Fruit fly (Drosophila melanogaster): ENCODE data around the gene smp-30.

The smp-30 gene

DNA sequence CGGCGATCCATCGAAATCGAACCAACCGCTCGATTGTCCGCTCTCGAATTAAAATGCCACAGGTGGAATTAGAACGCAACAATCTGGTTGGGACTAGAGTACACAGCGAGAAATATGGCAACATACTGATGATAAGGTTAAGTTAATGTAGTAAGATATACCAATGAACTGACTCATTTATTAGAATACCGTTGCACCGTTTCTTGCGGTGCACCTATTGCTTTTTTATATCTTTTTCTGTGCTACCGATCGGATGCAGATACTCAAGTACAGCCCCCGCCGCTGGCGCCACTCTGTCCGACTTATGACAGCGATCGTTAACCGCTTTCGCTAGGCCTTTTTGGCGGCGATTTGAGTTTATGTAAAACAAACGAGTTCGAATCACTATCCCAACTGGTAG lies 30.9 kb downstream of the smp-30 start:
- TF ChIP-seq az2 (GFP tag; optimal IDR thresholded peaks at IDR 0.05), result no peak
- peak; percentile 2 for TF ChIP-seq CG11504 (tag; optimal IDR thresholded peaks at IDR 0.05)
- peak; percentile 86 for TF ChIP-seq Med (GFP tag)
- no peak for TF ChIP-seq CG4730 (GFP tag; IDR thresholded peaks at IDR 0.05)
- TF ChIP-seq CG14667 (GFP tag; IDR thresholded peaks at IDR 0.05), result no peak
- TF ChIP-seq schlank (tag; optimal IDR thresholded peaks at IDR 0.05), result no peak
- no peak for TF ChIP-seq luna (GFP tag; optimal IDR thresholded peaks at IDR 0.05)
- TF ChIP-seq dysf (GFP tag; IDR thresholded peaks at IDR 0.05), result 0 out of 3 replicates have a peak, but pooled peaks have one; percentile 31
- TF ChIP-seq sens-2 (GFP tag; IDR thresholded peaks at IDR 0.05), result 0 out of 2 replicates have a peak, but pooled peaks have one; percentile 35
- TF ChIP-seq Ets65A (GFP tag), result peak; percentile 8
- 0 out of 3 replicates have a peak, but pooled peaks have one; percentile 15 for TF ChIP-seq so (GFP tag; IDR thresholded peaks at IDR 0.05)
- no peak for TF ChIP-seq ap (GFP tag; IDR thresholded peaks at IDR 0.05)
- peak; percentile 28 for TF ChIP-seq grau (tag; optimal IDR thresholded peaks at IDR 0.05)
- peak; percentile 54 for TF ChIP-seq slbo (GFP tag; IDR thresholded peaks at IDR 0.05)
- TF ChIP-seq sens (GFP tag), result peak; percentile 85
- peak; percentile 41; the same call in 1 of the 2 replicates for TF ChIP-seq Ptx1 (GFP tag; IDR thresholded peaks at IDR 0.05)
- no peak for TF ChIP-seq prd (optimal IDR thresholded peaks at IDR 0.05)
- peak; percentile 30; the same call in 1 of the 3 replicates for TF ChIP-seq prd (GFP tag; IDR thresholded peaks at IDR 0.05)
- peak; percentile 39 for TF ChIP-seq nmo (GFP tag; optimal IDR thresholded peaks at IDR 0.05)
- no peak for TF ChIP-seq Rx (GFP tag; IDR thresholded peaks at IDR 0.05)
- TF ChIP-seq H15 (GFP tag; IDR thresholded peaks at IDR 0.05), result no peak
- peak; percentile 19 for TF ChIP-seq gem (tag; optimal IDR thresholded peaks at IDR 0.05)
- TF ChIP-seq CG17361 (GFP tag; IDR thresholded peaks at IDR 0.05), result no peak
- peak; percentile 33; the same call in 1 of the 2 replicates for TF ChIP-seq CG10366 (GFP tag; IDR thresholded peaks at IDR 0.05)
- TF ChIP-seq cad (GFP tag; optimal IDR thresholded peaks at IDR 0.05), result no peak
- TF ChIP-seq CG15269 (tag; optimal IDR thresholded peaks at IDR 0.05), result peak; percentile 8
- TF ChIP-seq CG7839 (tag; optimal IDR thresholded peaks at IDR 0.05), result peak; percentile 19
- peak; percentile 23 for TF ChIP-seq dmrt99B (tag; optimal IDR thresholded peaks at IDR 0.05)
- no peak for TF ChIP-seq dati (GFP tag; IDR thresholded peaks at IDR 0.05)
- TF ChIP-seq CG7963 (GFP tag; IDR thresholded peaks at IDR 0.05; ENCODE audit: partially characterized antibody), result no peak
- no peak for TF ChIP-seq sim (GFP tag; IDR thresholded peaks at IDR 0.05)
- no peak for TF ChIP-seq pan (optimal IDR thresholded peaks at IDR 0.05)
- TF ChIP-seq pan (GFP tag; optimal IDR thresholded peaks at IDR 0.05 in 1 of 2, IDR thresholded peaks at IDR 0.05 in 1 of 2), result peak in 1 of 2 experiments; percentile 11
- TF ChIP-seq CG32772 (GFP tag; IDR thresholded peaks at IDR 0.05), result no peak
- 0 out of 3 replicates have a peak, but pooled peaks have one; percentile 44 for TF ChIP-seq ci (GFP tag; IDR thresholded peaks at IDR 0.05)
- no peak for TF ChIP-seq her (GFP tag; optimal IDR thresholded peaks at IDR 0.05)
- peak in 1 of 2 experiments; percentile 37 for TF ChIP-seq bsh (GFP tag; optimal IDR thresholded peaks at IDR 0.05)
- TF ChIP-seq CG7928 (GFP tag; optimal IDR thresholded peaks at IDR 0.05), result no peak
- TF ChIP-seq CG18764 (GFP tag; optimal IDR thresholded peaks at IDR 0.05), result no peak
- TF ChIP-seq dpn (GFP tag; optimal IDR thresholded peaks at IDR 0.05), result peak in 1 of 2 experiments; percentile 4
- no peak for TF ChIP-seq Jarid2 (GFP tag; optimal IDR thresholded peaks at IDR 0.05)
- TF ChIP-seq CG30403 (GFP tag; optimal IDR thresholded peaks at IDR 0.05), result peak; percentile 18
- 0 out of 3 replicates have a peak, but pooled peaks have one; percentile 33 for TF ChIP-seq Optix (GFP tag; IDR thresholded peaks at IDR 0.05)
- peak; percentile 70 for TF ChIP-seq Drgx (GFP tag; IDR thresholded peaks at IDR 0.05)
- no peak for TF ChIP-seq CG14965 (GFP tag; optimal IDR thresholded peaks at IDR 0.05; ENCODE audit: borderline replicate concordance)
- TF ChIP-seq Oli (tag; optimal IDR thresholded peaks at IDR 0.05), result no peak
- no peak for TF ChIP-seq crol (GFP tag; IDR thresholded peaks at IDR 0.05)
- TF ChIP-seq CG8478 (optimal IDR thresholded peaks at IDR 0.05), result no peak
- peak; percentile 29 for TF ChIP-seq Abd-B (GFP tag; optimal IDR thresholded peaks at IDR 0.05)
- peak; percentile 33 for TF ChIP-seq Hsf (GFP tag; optimal IDR thresholded peaks at IDR 0.05)
- no peak for TF ChIP-seq CG30431 (GFP tag; optimal IDR thresholded peaks at IDR 0.05)
- TF ChIP-seq phol (tag; optimal IDR thresholded peaks at IDR 0.05), result peak; percentile 28
- TF ChIP-seq CG6813 (GFP tag; optimal IDR thresholded peaks at IDR 0.05), result no peak

All from whole organism, embryonic.